Fruit fly (Drosophila melanogaster) whole organism: ENCODE data around the gene Cyp28a5.
A peak's percentile ranks its signal among the peaks of the same experiment; 100 is the strongest.

ENCODE experiments used
- CG8478 ChIP-seq: fragments of >200 bp; optimal IDR thresholded peaks from 2 replicates; lab custom pipeline; 2018; ENCODE audit warnings: inconsistent platforms
- Dll ChIP-seq: fragments of >200 bp; optimal IDR thresholded peaks from 2 replicates; lab custom pipeline; 2017
- EcR ChIP-seq, 2 experiments: fragments of >200 bp; optimal IDR thresholded peaks; 2 replicates each; lab custom pipeline; 2017; ENCODE audit warnings: missing biosample characterization in 2 of 2, missing genetic modification characterization in 2 of 2, missing genetic modification reagents in 2 of 2
- pan ChIP-seq: fragments of >200 bp; optimal IDR thresholded peaks from 2 replicates; lab custom pipeline; 2017
- psq ChIP-seq: fragments of >200 bp; optimal IDR thresholded peaks from 2 replicates; lab custom pipeline; 2017
- usp ChIP-seq: fragments of >200 bp; optimal IDR thresholded peaks from 2 replicates; lab custom pipeline; 2017; ENCODE audit warnings: missing biosample characterization, missing genetic modification characterization, mixed read lengths

The Cyp28a5 gene

DNA sequence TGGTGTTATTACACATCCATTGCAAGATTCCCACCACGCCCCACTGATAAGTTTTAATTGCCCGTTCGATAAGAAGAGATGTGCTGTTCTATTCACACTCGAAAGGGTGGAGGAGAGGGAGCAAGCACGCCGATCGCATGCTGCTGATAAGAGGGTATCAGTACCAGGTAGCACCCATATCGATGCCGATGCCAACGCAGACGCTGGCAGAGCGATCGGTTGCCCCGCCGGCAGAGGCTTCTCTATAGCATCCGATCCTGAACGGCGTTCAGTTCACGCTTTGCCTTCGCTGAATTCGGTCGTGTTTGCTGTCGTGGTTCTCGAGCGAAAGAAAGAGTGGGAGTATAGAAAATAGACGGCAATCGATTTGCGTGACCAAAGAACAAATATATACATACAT, 36.4 kb downstream of the Cyp28a5 start:
- TF ChIP-seq Dll (lab: Kevin White, UChicago) (no peak), pan (lab: Kevin White, UChicago) (no peak), EcR (GFP tag; optimal IDR thresholded peaks at IDR 0.05; lab: Kevin White, UChicago) (no peak), CG8478 (lab: Kevin White, UChicago) (no peak), usp (GFP tag; lab: Kevin White, UChicago) (no peak), psq (lab: Kevin White, UChicago) (no peak)

DNA sequence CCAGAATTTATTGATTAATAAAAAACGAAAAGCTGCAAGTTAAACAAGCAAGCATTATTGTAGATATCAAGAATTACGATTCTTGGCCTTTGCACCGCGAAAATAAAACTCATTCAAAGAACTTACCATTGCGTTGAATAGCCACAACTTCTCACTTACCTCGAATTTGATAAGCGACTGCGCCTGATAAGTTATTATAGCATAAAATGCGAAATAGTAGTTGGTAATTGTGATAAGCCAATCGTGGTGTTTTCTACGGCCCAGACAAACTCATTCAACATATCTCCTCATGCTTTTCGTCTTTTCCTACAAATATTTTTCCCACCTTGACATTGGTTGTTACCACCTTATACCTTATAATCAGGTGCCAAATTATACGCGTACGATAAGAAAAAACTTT, 38.0 kb downstream of the Cyp28a5 start:
- TF ChIP-seq EcR (GFP tag; optimal IDR thresholded peaks at IDR 0.05; lab: Kevin White, UChicago) (no peak), CG8478 (lab: Kevin White, UChicago) (no peak), psq (lab: Kevin White, UChicago) (no peak), usp (GFP tag; lab: Kevin White, UChicago) (no peak), pan (lab: Kevin White, UChicago) (no peak), Dll (lab: Kevin White, UChicago) (no peak)

DNA sequence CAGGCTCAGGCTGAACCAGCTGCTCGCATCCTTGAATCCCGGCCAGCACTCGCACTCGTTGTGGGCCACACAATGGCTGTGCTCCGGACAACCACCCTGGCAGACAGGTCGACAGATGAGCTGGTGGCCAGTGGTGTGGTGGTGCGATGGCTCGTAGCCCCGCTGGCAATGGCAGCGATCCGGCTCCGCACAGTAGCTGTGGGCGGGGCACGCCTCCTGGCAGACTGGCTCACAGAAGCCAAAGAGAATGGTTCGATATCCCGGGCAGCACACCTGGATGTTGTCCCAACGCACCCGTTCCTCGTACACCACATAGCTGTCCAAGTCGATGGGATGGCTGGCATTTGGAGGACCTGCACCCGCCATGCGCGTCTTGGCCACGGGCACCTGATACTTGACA, 42.6 kb downstream of the Cyp28a5 start:
- no peak for TF ChIP-seq psq (lab: Kevin White, UChicago)
- no peak for TF ChIP-seq EcR (GFP tag; optimal IDR thresholded peaks at IDR 0.05; lab: Kevin White, UChicago)
- no peak for TF ChIP-seq usp (GFP tag; lab: Kevin White, UChicago)
- no peak for TF ChIP-seq CG8478 (lab: Kevin White, UChicago)

DNA sequence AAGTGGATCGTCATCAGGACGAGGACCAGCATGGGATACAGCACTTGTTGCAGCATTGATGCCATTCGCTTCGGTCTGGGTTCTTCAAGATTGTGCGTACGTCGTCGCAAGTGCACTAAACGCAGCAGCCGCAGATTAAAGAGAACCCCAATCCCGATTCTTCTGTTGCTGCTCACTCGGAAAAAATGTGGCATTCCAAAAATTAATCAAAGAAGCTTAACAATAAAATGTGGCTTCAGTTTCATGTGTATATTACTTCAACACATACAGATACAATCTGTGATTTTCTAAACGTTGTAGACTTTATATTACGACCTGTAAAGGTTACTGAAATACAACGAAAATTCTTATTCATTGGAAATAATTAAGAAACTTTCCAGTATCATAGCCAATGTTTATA, 43.0 kb downstream of the Cyp28a5 start, which contains the start of gene NimC3:
Gene NimC3, minus strand, starts transcription at position 101 of the 400 bp plus-strand sequence.
- no peak for TF ChIP-seq psq (lab: Kevin White, UChicago)
- TF ChIP-seq pan (lab: Kevin White, UChicago), result no peak
- TF ChIP-seq Dll (lab: Kevin White, UChicago), result no peak
- no peak for TF ChIP-seq EcR (GFP tag; optimal IDR thresholded peaks at IDR 0.05; lab: Kevin White, UChicago)
- TF ChIP-seq CG8478 (lab: Kevin White, UChicago), result no peak
- TF ChIP-seq usp (GFP tag; lab: Kevin White, UChicago), result no peak

DNA sequence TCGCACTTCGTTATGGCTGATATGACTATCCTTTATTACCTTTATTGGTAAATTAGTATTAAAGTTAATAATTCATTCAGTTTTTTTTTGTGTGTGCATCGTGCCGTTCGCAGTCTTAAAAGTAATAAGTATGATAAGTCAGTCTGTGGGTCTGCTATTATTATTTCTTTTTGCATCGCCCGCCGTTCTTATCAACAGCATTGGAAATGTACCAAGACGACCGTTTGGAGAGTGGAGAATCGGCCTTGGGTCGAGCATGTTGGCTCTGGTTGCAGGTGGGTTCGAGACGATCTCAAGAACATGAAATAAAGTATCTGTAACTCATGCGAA, 43.4 kb downstream of the Cyp28a5 start:
- TF ChIP-seq CG8478 (lab: Kevin White, UChicago) (peak; percentile 24), EcR (GFP tag; optimal IDR thresholded peaks at IDR 0.05; lab: Kevin White, UChicago) (no peak), pan (lab: Kevin White, UChicago) (no peak)

DNA sequence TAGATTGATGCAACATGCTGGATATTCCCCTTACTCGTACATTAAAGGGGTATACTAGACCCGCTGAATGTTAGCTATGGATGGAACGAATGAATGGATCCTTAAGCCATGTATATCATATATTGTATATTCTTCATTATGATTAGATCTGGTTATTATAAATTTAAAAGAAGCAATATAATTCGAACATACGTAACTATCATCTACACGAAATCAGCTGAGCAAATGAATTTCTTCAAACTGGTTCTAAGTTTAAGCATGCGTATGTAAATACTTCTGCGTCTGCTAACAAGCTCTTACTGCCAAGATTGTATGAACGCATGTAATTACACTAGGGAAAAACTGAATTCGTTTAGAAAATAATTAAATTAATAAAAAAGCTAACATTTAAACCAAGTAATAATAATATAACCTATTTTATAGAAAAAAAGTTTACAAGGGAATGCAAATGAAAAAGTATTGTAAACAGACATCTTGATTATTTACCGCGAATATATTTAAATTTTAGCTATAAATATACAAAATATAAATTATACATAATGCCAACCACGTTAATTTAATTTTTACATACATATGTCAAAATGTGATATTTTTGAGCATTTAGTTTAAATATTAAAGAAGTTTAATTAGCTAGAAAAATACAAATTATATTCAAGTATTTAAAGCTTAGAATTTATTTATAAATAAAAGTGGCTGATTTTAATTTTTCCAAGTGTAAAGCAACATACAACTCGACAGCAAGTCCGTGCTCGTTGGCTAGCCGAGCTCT, 44.0 kb downstream of the Cyp28a5 start:
- TF ChIP-seq usp (GFP tag; lab: Kevin White, UChicago) (no peak), Dll (lab: Kevin White, UChicago) (no peak), pan (lab: Kevin White, UChicago) (peak; percentile 72), EcR (GFP tag; optimal IDR thresholded peaks at IDR 0.05; lab: Kevin White, UChicago) (no peak), psq (lab: Kevin White, UChicago) (no peak), CG8478 (lab: Kevin White, UChicago) (no peak)

DNA sequence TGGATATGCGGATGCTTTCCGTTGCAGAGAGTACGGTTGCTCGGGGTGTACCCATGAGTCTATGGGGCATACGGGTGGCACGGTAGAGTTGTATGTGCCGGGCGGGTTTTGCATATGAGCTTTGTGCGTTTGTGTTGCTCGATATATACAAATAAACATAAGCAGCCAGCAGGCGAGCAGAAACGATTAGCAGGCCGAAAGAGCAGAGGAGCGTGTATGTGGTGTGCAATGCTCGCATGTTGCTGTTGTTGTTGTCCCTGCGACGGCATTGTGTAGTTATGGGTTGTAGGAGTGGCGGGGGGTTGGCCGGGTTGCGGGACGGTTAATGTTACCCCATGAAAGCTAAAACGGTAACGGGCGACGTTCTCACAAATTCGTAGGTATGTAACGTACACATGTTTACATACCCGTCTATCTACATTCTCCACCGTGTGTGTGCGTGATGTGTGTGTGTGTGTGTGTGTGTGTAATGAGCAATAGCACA, 44.6 kb downstream of the Cyp28a5 start:
- TF ChIP-seq CG8478 (lab: Kevin White, UChicago) (no peak), usp (GFP tag; lab: Kevin White, UChicago) (no peak), pan (lab: Kevin White, UChicago) (no peak), Dll (lab: Kevin White, UChicago) (no peak), EcR (GFP tag; optimal IDR thresholded peaks at IDR 0.05; lab: Kevin White, UChicago) (no peak), psq (lab: Kevin White, UChicago) (no peak)

DNA sequence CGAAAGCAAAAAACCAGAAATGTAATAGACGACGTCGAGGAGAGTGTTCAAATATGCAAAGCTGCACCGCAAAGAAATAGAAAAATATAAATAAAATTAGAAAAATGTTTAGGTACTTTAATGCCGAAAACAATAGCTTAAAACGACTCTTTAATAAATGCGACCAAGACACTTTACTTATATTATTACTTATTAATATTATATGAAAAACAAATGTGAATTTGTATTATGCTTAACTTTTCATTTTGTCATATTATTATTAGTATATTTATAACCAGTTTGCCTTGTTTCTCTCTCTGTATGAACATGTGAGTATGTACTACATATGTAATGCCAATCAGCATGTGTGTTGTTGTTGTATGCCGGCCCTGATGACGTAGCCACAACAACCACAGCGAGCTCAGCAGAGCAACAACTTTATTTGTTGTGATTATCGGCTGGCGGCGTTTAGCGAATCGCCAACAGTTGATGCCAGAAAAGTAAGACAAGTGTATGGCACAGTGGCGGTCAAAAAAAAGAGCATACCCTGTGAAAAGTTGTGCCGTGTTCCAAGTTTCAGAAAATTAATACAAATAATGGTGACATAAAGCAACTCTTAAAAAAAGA, 45.1 kb downstream of the Cyp28a5 start:
- TF ChIP-seq Dll (lab: Kevin White, UChicago) (no peak), psq (lab: Kevin White, UChicago) (no peak), CG8478 (lab: Kevin White, UChicago) (no peak), EcR (GFP tag; optimal IDR thresholded peaks at IDR 0.05; lab: Kevin White, UChicago) (no peak), usp (GFP tag; lab: Kevin White, UChicago) (no peak), pan (lab: Kevin White, UChicago) (no peak)

DNA sequence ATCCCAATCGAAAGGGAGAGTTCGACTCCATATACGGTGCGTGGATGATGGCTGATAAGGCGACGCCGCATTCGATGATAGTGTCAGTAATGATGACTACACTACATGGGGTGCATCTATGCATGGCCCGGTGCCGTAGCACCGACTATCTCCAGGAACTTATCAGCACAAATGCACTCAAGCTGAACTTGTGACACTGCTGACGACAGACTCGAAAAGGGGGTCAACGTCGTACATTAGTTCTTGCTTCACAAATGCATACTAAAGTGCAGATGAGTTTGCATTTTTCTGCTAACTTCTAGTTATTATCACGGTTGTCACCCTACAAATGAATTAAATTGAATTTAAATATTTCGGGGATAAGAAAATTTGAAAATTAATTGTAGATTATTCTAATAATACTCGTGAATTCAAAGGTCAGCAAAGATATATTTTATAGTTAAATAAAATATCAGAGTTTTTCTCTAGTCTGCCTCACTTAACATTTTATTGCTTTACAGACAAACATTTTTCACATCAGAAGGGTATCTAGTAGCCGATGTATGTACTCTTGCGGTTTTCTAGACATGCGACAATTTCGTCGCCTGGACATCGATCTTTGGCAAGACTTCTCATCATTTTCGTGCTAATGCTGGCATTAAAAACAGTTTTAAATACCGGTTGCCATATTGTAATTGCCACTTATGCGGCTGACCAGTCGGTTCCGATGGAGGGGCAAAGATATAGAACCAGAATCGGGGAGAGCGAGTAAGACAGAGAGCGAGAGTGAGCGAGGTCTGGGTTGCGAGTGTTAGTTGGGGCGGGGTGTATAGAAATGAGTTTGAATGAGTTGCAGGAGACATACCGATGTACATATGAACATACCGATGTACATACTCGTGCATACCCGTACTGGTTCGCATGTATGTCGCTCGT, 46.3 kb downstream of the Cyp28a5 start:
- no peak for TF ChIP-seq pan (lab: Kevin White, UChicago)
- TF ChIP-seq psq (lab: Kevin White, UChicago), result no peak
- no peak for TF ChIP-seq CG8478 (lab: Kevin White, UChicago)
- no peak for TF ChIP-seq usp (GFP tag; lab: Kevin White, UChicago)
- no peak for TF ChIP-seq EcR (GFP tag; optimal IDR thresholded peaks at IDR 0.05; lab: Kevin White, UChicago)
- no peak for TF ChIP-seq Dll (lab: Kevin White, UChicago)

DNA sequence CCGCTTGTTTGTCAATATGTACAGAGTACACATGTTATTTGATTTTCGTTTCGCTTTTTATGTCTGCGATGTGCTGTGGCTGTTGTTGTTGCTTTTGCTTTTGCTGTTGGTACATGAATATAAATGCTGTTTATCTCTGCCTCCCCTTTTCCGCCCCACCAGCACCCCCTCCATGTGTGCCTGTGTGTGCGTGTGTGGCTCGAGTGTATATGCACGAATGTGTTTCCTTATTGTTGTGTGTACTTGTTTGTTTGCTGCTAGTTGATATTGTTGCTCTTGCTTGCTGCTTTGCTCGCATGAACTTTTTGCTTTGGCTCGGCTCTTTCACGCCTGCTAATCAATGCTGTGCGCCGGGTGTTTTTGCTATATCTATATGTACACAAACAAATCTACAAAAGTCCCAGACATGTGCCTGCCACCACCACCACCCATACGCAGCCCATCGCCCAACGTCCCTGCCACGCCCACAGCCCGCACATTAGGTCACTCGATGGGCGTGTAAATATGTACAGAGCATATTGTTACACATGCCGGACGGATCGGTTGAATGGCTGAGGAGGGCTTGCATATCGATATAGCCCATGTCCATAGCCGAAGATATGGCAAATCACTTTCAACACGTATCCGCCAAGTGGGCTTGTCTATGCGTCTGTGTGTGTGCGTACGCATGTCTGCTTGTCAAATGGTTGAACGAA, 47.1 kb downstream of the Cyp28a5 start:
- no peak for TF ChIP-seq EcR (GFP tag; optimal IDR thresholded peaks at IDR 0.05; lab: Kevin White, UChicago)
- TF ChIP-seq CG8478 (lab: Kevin White, UChicago), result no peak
- TF ChIP-seq Dll (lab: Kevin White, UChicago), result no peak
- TF ChIP-seq pan (lab: Kevin White, UChicago), result no peak
- no peak for TF ChIP-seq psq (lab: Kevin White, UChicago)
- no peak for TF ChIP-seq usp (GFP tag; lab: Kevin White, UChicago)
